Fruit fly (Drosophila melanogaster) whole organism, prepupa: ENCODE data around the gene CG4306.

Experiments
- Blimp-1 ChIP-seq: fragments of 200-800 bp; sonication (Bioruptor generic); optimal IDR thresholded peaks from 3 replicates; lab custom pipeline; 2017; ENCODE audit warnings: missing biosample characterization, missing genetic modification characterization, mild to moderate bottlenecking, moderate library complexity, missing genetic modification reagents
- CG10631 ChIP-seq: fragments of 200-800 bp; sonication (Bioruptor generic); optimal IDR thresholded peaks from 2 replicates; lab custom pipeline; 2016; ENCODE audit warnings: missing biosample characterization, missing genetic modification characterization
- CG11762 ChIP-seq: fragments of 200-800 bp; sonication (Bioruptor generic); optimal IDR thresholded peaks from 3 replicates; lab custom pipeline; 2016; ENCODE audit warnings: missing biosample characterization, missing genetic modification characterization; ENCODE audit not compliant: insufficient read depth
- CG1621 ChIP-seq: fragments of 200-800 bp; sonication (Bioruptor generic); optimal IDR thresholded peaks from 3 replicates; lab custom pipeline; 2018; ENCODE audit warnings: missing biosample characterization, mild to moderate bottlenecking, missing genetic modification characterization
- CG32006 ChIP-seq: fragments of 200-800 bp; sonication (Bioruptor generic); optimal IDR thresholded peaks from 3 replicates; lab custom pipeline; 2017; ENCODE audit warnings: missing biosample characterization, mild to moderate bottlenecking, missing genetic modification characterization
- CG34406 ChIP-seq: fragments of 200-800 bp; sonication (Bioruptor generic); optimal IDR thresholded peaks from 3 replicates; lab custom pipeline; 2016; ENCODE audit warnings: missing biosample characterization, missing genetic modification characterization
- CG3919 ChIP-seq: fragments of 200-800 bp; sonication (Bioruptor generic); optimal IDR thresholded peaks from 3 replicates; lab custom pipeline; 2016; ENCODE audit warnings: missing biosample characterization, missing genetic modification characterization
- CG4318 ChIP-seq: fragments of 200-800 bp; sonication (Bioruptor generic); optimal IDR thresholded peaks from 3 replicates; lab custom pipeline; 2017; ENCODE audit warnings: missing biosample characterization, mild to moderate bottlenecking, missing genetic modification characterization
- CG6276 ChIP-seq: fragments of 200-800 bp; sonication (Bioruptor generic); optimal IDR thresholded peaks from 2 replicates; lab custom pipeline; 2017; ENCODE audit warnings: missing biosample characterization, mild to moderate bottlenecking, missing genetic modification characterization
- CG6792 ChIP-seq: fragments of 200-800 bp; sonication (Bioruptor generic); optimal IDR thresholded peaks from 3 replicates; lab custom pipeline; 2016; ENCODE audit warnings: missing biosample characterization, missing genetic modification characterization
- CG6808 ChIP-seq: fragments of 200-800 bp; sonication (Bioruptor generic); optimal IDR thresholded peaks from 3 replicates; lab custom pipeline; 2017; ENCODE audit warnings: missing biosample characterization, missing genetic modification characterization, mild to moderate bottlenecking, moderate library complexity, missing genetic modification reagents
- CG6854 ChIP-seq: fragments of 200-800 bp; sonication (Bioruptor generic); optimal IDR thresholded peaks from 2 replicates; lab custom pipeline; 2017; ENCODE audit warnings: missing biosample characterization, mild to moderate bottlenecking, missing genetic modification characterization
- CG7368 ChIP-seq: fragments of 200-800 bp; sonication (Bioruptor generic); optimal IDR thresholded peaks from 3 replicates; lab custom pipeline; 2016; ENCODE audit warnings: missing biosample characterization, missing genetic modification characterization
- CG8119 ChIP-seq: fragments of 200-800 bp; sonication (Bioruptor generic); IDR thresholded peaks from 3 replicates; pipeline ENCODE4 v1.3.6; 2022; ENCODE audit warnings: missing biosample characterization, missing genetic modification characterization
- CG9139 ChIP-seq: fragments of 200-800 bp; sonication (Bioruptor generic); optimal IDR thresholded peaks from 3 replicates; lab custom pipeline; 2017; ENCODE audit warnings: missing biosample characterization, mild to moderate bottlenecking, missing genetic modification characterization
- Eip75B ChIP-seq: fragments of 200-800 bp; sonication (Bioruptor generic); optimal IDR thresholded peaks from 3 replicates; lab custom pipeline; 2016; ENCODE audit warnings: missing biosample characterization, missing genetic modification characterization
- Eip78C ChIP-seq: fragments of 200-800 bp; sonication (Bioruptor generic); peaks from one replicate; lab custom pipeline; 2016; ENCODE audit warnings: missing biosample characterization, missing genetic modification characterization
- Eip93F ChIP-seq: fragments of 200-800 bp; sonication (Bioruptor generic); optimal IDR thresholded peaks from 2 replicates; lab custom pipeline; 2016; ENCODE audit warnings: missing biosample characterization, mild to moderate bottlenecking, missing genetic modification characterization
- Ets21C ChIP-seq: fragments of 200-800 bp; sonication (Bioruptor generic); optimal IDR thresholded peaks from 3 replicates; lab custom pipeline; 2016; ENCODE audit warnings: missing biosample characterization, missing genetic modification characterization
- Gug ChIP-seq: fragments of 200-800 bp; sonication (Bioruptor generic); IDR thresholded peaks from 2 replicates; pipeline ENCODE4 v1.3.6; 2022; ENCODE audit warnings: missing biosample characterization, missing genetic modification characterization
- Hr38 ChIP-seq: sonication (Bioruptor generic); optimal IDR thresholded peaks from 2 replicates; lab custom pipeline; 2016; ENCODE audit warnings: missing biosample characterization, missing genetic modification characterization
- Hr4 ChIP-seq: fragments of 200-800 bp; sonication (Bioruptor generic); optimal IDR thresholded peaks from 3 replicates; lab custom pipeline; 2016; ENCODE audit warnings: missing biosample characterization, missing genetic modification characterization
- Lpt ChIP-seq: fragments of 200-800 bp; sonication (Bioruptor generic); optimal IDR thresholded peaks from 3 replicates; lab custom pipeline; 2016; ENCODE audit warnings: missing biosample characterization, missing genetic modification characterization
- Met ChIP-seq: fragments of 200-800 bp; sonication (Bioruptor generic); optimal IDR thresholded peaks from 3 replicates; lab custom pipeline; 2016; ENCODE audit warnings: missing biosample characterization, missing genetic modification characterization
- OdsH ChIP-seq: fragments of 200-800 bp; sonication (Bioruptor generic); optimal IDR thresholded peaks from 3 replicates; lab custom pipeline; 2016; ENCODE audit warnings: missing biosample characterization, missing genetic modification characterization
- Smox ChIP-seq: fragments of 200-800 bp; sonication (Bioruptor generic); optimal IDR thresholded peaks from 3 replicates; lab custom pipeline; 2016; ENCODE audit warnings: missing biosample characterization, missing genetic modification characterization
- Sox102F ChIP-seq: fragments of 200-800 bp; sonication (Bioruptor generic); optimal IDR thresholded peaks from 2 replicates; lab custom pipeline; 2016; ENCODE audit warnings: missing biosample characterization, mild to moderate bottlenecking, missing genetic modification characterization
- Sox14 ChIP-seq: fragments of 200-800 bp; sonication (Bioruptor generic); optimal IDR thresholded peaks from 3 replicates; lab custom pipeline; 2016; ENCODE audit warnings: missing biosample characterization, missing genetic modification characterization
- Sox15 ChIP-seq: fragments of 200-800 bp; sonication (Bioruptor generic); optimal IDR thresholded peaks from 3 replicates; lab custom pipeline; 2016; ENCODE audit warnings: missing biosample characterization, missing genetic modification characterization
- achi ChIP-seq: fragments of 200-800 bp; sonication (Bioruptor generic); optimal IDR thresholded peaks from 3 replicates; lab custom pipeline; 2016; ENCODE audit warnings: missing biosample characterization, missing genetic modification characterization
- acj6 ChIP-seq: fragments of 200-800 bp; sonication (Bioruptor generic); optimal IDR thresholded peaks from 3 replicates; lab custom pipeline; 2016; ENCODE audit warnings: missing biosample characterization, missing genetic modification characterization
- cyc ChIP-seq: fragments of 200-800 bp; sonication (Bioruptor generic); optimal IDR thresholded peaks from 3 replicates; lab custom pipeline; 2016; ENCODE audit warnings: missing biosample characterization, missing genetic modification characterization
- dac ChIP-seq: fragments of 200-800 bp; sonication (Bioruptor generic); optimal IDR thresholded peaks from 2 replicates; lab custom pipeline; 2017; ENCODE audit warnings: missing biosample characterization, mild to moderate bottlenecking, missing genetic modification characterization
- dsx ChIP-seq: fragments of 200-800 bp; optimal IDR thresholded peaks from 3 replicates; lab custom pipeline; 2019; ENCODE audit warnings: missing biosample characterization, mild to moderate bottlenecking, missing genetic modification characterization, moderate library complexity; ENCODE audit not compliant: poor library complexity, severe bottlenecking
- esn ChIP-seq: fragments of 200-800 bp; sonication (Bioruptor generic); optimal IDR thresholded peaks from 2 replicates; lab custom pipeline; 2016; ENCODE audit warnings: missing biosample characterization, mild to moderate bottlenecking, missing genetic modification characterization, moderate library complexity
- fd59A ChIP-seq: fragments of 200-800 bp; sonication (Bioruptor generic); optimal IDR thresholded peaks from 2 replicates; lab custom pipeline; 2017; ENCODE audit warnings: missing biosample characterization, mild to moderate bottlenecking, missing genetic modification characterization, missing genetic modification reagents
- fd85E ChIP-seq: fragments of 200-800 bp; sonication (Bioruptor generic); optimal IDR thresholded peaks from 3 replicates; lab custom pipeline; 2016; ENCODE audit warnings: missing biosample characterization, missing genetic modification characterization
- fkh ChIP-seq: fragments of 200-800 bp; sonication (Bioruptor generic); optimal IDR thresholded peaks from 3 replicates; lab custom pipeline; 2017; ENCODE audit warnings: missing biosample characterization, mild to moderate bottlenecking, missing genetic modification characterization, moderate library complexity
- pdm3 ChIP-seq: fragments of 200-800 bp; sonication (Bioruptor generic); optimal IDR thresholded peaks from 3 replicates; lab custom pipeline; 2016; ENCODE audit warnings: missing biosample characterization, missing genetic modification characterization
- salr ChIP-seq, 2 experiments: fragments of 200-800 bp; sonication (Bioruptor generic); optimal IDR thresholded peaks; 3 replicates each; lab custom pipeline; 2016 to 2018; ENCODE audit warnings: missing biosample characterization in 2 of 2, missing genetic modification characterization in 2 of 2, mild to moderate bottlenecking in 1 of 2
- ss ChIP-seq, 2 experiments: fragments of 200-800 bp; sonication (Bioruptor generic); optimal IDR thresholded peaks; 2 replicates in 1 of 2; 3 replicates in 1 of 2; lab custom pipeline; 2017 to 2018; ENCODE audit warnings: mild to moderate bottlenecking in 2 of 2, missing biosample characterization in 2 of 2, missing genetic modification characterization in 2 of 2, moderate library complexity in 1 of 2
- svp ChIP-seq: fragments of 200-800 bp; sonication (Bioruptor generic); peaks from one replicate; lab custom pipeline; 2016; ENCODE audit warnings: missing biosample characterization, missing genetic modification characterization

The CG4306 gene

dm6 chr3L:18460987-18461403 is 2.0 kb downstream of the CG4306 start, which contains the start of gene CG32196 (continued):
- TF ChIP-seq CG6276 (GFP tag; lab: Kevin White, UChicago) (peak; percentile 21), CG9139 (GFP tag; lab: Kevin White, UChicago) (no peak), OdsH (GFP tag; lab: Kevin White, UChicago) (peak; percentile 13), CG1621 (no peak), CG6792 (no peak), acj6 (GFP tag; lab: Kevin White, UChicago) (peak; percentile 34), dac (GFP tag; lab: Kevin White, UChicago) (peak; percentile 15), CG32006 (GFP tag; lab: Kevin White, UChicago) (peak; percentile 74), CG6808 (GFP tag; lab: Kevin White, UChicago) (no peak), CG3919 (GFP tag; lab: Kevin White, UChicago) (peak; percentile 22), ss (GFP tag; optimal IDR thresholded peaks at IDR 0.05; lab: Kevin White, UChicago) (no peak), cyc (GFP tag; lab: Kevin White, UChicago) (no peak), Eip93F (GFP tag; lab: Kevin White, UChicago) (no peak), fd59A (GFP tag; lab: Kevin White, UChicago) (no peak), Sox15 (no peak), salr (GFP tag; optimal IDR thresholded peaks at IDR 0.05; lab: Kevin White, UChicago) (peak in 1 of 2 experiments; percentile 22), dsx (GFP tag; lab: Kevin White, UChicago) (no peak), esn (GFP tag; lab: Kevin White, UChicago) (no peak), CG7368 (no peak), CG4318 (GFP tag; lab: Kevin White, UChicago) (peak; percentile 41)

- TF ChIP-seq pdm3 (GFP tag; lab: Kevin White, UChicago) = no peak
- TF ChIP-seq Sox15 = no peak
- TF ChIP-seq Gug = no peak
- TF ChIP-seq Sox14 (GFP tag; lab: Kevin White, UChicago) = no peak
Observed at dm6 chr3L:18460317-18460912, 2.5 kb downstream of the CG4306 start.

- TF ChIP-seq CG7368 (no peak), achi (GFP tag; lab: Kevin White, UChicago) (no peak), CG6854 (GFP tag; lab: Kevin White, UChicago) (no peak), OdsH (GFP tag; lab: Kevin White, UChicago) (no peak), svp (GFP tag; lab: Kevin White, UChicago) (no peak), fd85E (no peak), Sox102F (GFP tag; lab: Kevin White, UChicago) (no peak), CG11762 (no peak), CG10631 (no peak), Eip78C (GFP tag; lab: Kevin White, UChicago) (no peak), fkh (GFP tag; lab: Kevin White, UChicago) (no peak)
- TF ChIP-seq, all 60 proteins: peak for 0
Observed at dm6 chr3L:18449691-18450090, 13.3 kb downstream of the CG4306 start.

- TF ChIP-seq Ets21C (GFP tag; lab: Kevin White, UChicago) = no peak
- TF ChIP-seq CG34406 (GFP tag; lab: Kevin White, UChicago) = no peak
- TF ChIP-seq Eip75B (GFP tag; lab: Kevin White, UChicago) = no peak
- no peak for TF ChIP-seq Blimp-1 (GFP tag; lab: Kevin White, UChicago)
- TF ChIP-seq Hr4 (GFP tag; lab: Kevin White, UChicago) = no peak
- no peak for TF ChIP-seq Hr38 (GFP tag; lab: Kevin White, UChicago)
- no peak for TF ChIP-seq Lpt (GFP tag; lab: Kevin White, UChicago)
- peak; percentile 19 for TF ChIP-seq fkh (GFP tag; lab: Kevin White, UChicago)
- TF ChIP-seq CG8119 (GFP tag; lab: Robert Waterston, UW) = no peak
- no peak for TF ChIP-seq CG6792
- no peak for TF ChIP-seq CG4318 (GFP tag; lab: Kevin White, UChicago)
- TF ChIP-seq svp (GFP tag; lab: Kevin White, UChicago) = peak; percentile 41
- no peak for TF ChIP-seq dsx (GFP tag; lab: Kevin White, UChicago)
- TF ChIP-seq Met = no peak
- TF ChIP-seq Smox (GFP tag; lab: Kevin White, UChicago) = no peak
- TF ChIP-seq, all 60 proteins: peak for 2
Observed at dm6 chr3L:18439809-18440256, 23.1 kb downstream of the CG4306 start, which contains the start of gene skl. Gene skl, minus strand, starts transcription at chr3L:18439942.
